Fruit fly (Drosophila melanogaster) whole organism, embryonic: ENCODE measurements around the gene pont.

Experiments
- Bteb2 ChIP-seq: fragments of 200-800 bp; sonication (Bioruptor generic); optimal IDR thresholded peaks from 2 replicates; lab custom pipeline; 2016; ENCODE audit warnings: missing biosample characterization, missing genetic modification characterization
- CG11093 ChIP-seq: fragments of 200-800 bp; sonication (Bioruptor generic); IDR thresholded peaks from 3 replicates; pipeline ENCODE4 v1.3.6; 2022; ENCODE audit warnings: missing biosample characterization, missing genetic modification characterization
- CG12391 ChIP-seq: fragments of 200-800 bp; sonication (Bioruptor generic); optimal IDR thresholded peaks from 3 replicates; lab custom pipeline; 2018; ENCODE audit warnings: missing biosample characterization, mild to moderate bottlenecking, missing genetic modification characterization, moderate library complexity
- CG13296 ChIP-seq: fragments of 200-800 bp; sonication (Bioruptor generic); optimal IDR thresholded peaks from 3 replicates; lab custom pipeline; 2018; ENCODE audit warnings: missing biosample characterization, mild to moderate bottlenecking, missing genetic modification characterization
- CG13775 ChIP-seq: fragments of 200-800 bp; sonication (Bioruptor generic); optimal IDR thresholded peaks from 3 replicates; lab custom pipeline; 2017; ENCODE audit warnings: missing biosample characterization, mild to moderate bottlenecking, missing genetic modification characterization
- CG13894 ChIP-seq: fragments of 200-800 bp; sonication (Bioruptor generic); optimal IDR thresholded peaks from 3 replicates; lab custom pipeline; 2018; ENCODE audit warnings: missing biosample characterization, mild to moderate bottlenecking, missing genetic modification characterization, moderate library complexity
- CG14441 ChIP-seq: fragments of 200-800 bp; sonication (Bioruptor generic); IDR thresholded peaks from 2 replicates; pipeline ENCODE4 v1.3.6; 2022; ENCODE audit warnings: missing biosample characterization, missing genetic modification characterization
- CG17361 ChIP-seq: fragments of 200-800 bp; sonication (Bioruptor generic); IDR thresholded peaks from 3 replicates; pipeline ENCODE4 v1.3.6; 2022; ENCODE audit warnings: missing biosample characterization, missing genetic modification characterization
- CG30020 ChIP-seq: fragments of 200-800 bp; optimal IDR thresholded peaks from 2 replicates; lab custom pipeline; 2019; ENCODE audit warnings: missing biosample characterization, mild to moderate bottlenecking, missing genetic modification characterization, moderate library complexity
- CG31224 ChIP-seq: fragments of 200-800 bp; sonication (Bioruptor generic); IDR thresholded peaks from 2 replicates; pipeline ENCODE4 v1.3.6; 2022; ENCODE audit warnings: missing biosample characterization, missing genetic modification characterization
- CG32532 ChIP-seq: fragments of 200-800 bp; sonication (Bioruptor generic); IDR thresholded peaks from 2 replicates; pipeline ENCODE4 v1.3.6; 2022; ENCODE audit warnings: missing biosample characterization, missing genetic modification characterization
- CG33557 ChIP-seq: fragments of 200-800 bp; sonication (Bioruptor generic); optimal IDR thresholded peaks from 2 replicates; lab custom pipeline; 2019; ENCODE audit warnings: missing biosample characterization, mild to moderate bottlenecking, missing genetic modification characterization, moderate library complexity
- CG4328 ChIP-seq: fragments of 200-800 bp; sonication (Bioruptor generic); optimal IDR thresholded peaks from 3 replicates; lab custom pipeline; 2017; ENCODE audit warnings: missing biosample characterization, missing genetic modification reagents, missing genetic modification characterization
- CG43689 ChIP-seq: fragments of 200-800 bp; sonication (Bioruptor generic); IDR thresholded peaks from 2 replicates; pipeline ENCODE4 v1.3.6; 2022; ENCODE audit warnings: missing biosample characterization, missing genetic modification characterization
- CG4424 ChIP-seq: fragments of 200-800 bp; sonication (Bioruptor generic); optimal IDR thresholded peaks from 3 replicates; lab custom pipeline; 2016; ENCODE audit warnings: missing biosample characterization, missing genetic modification characterization
- CG4707 ChIP-seq: fragments of 200-800 bp; sonication (Bioruptor generic); optimal IDR thresholded peaks from 2 replicates; lab custom pipeline; 2018; ENCODE audit warnings: missing biosample characterization, mild to moderate bottlenecking, missing genetic modification characterization, moderate library complexity
- CG5953 ChIP-seq: fragments of 200-800 bp; sonication (Bioruptor generic); IDR thresholded peaks from 2 replicates; pipeline ENCODE4 v1.3.6; 2022; ENCODE audit warnings: missing biosample characterization, missing genetic modification characterization
- CG6654 ChIP-seq: fragments of 200-800 bp; sonication (Bioruptor generic); optimal IDR thresholded peaks from 2 replicates; lab custom pipeline; 2017; ENCODE audit warnings: missing biosample characterization, mild to moderate bottlenecking, missing genetic modification characterization
- CG6854 ChIP-seq: fragments of 200-800 bp; sonication (Bioruptor generic); optimal IDR thresholded peaks from 3 replicates; lab custom pipeline; 2017; ENCODE audit warnings: missing biosample characterization, mild to moderate bottlenecking, missing genetic modification characterization
- CG7357 ChIP-seq: fragments of 200-800 bp; sonication (Bioruptor generic); IDR thresholded peaks from 3 replicates; pipeline ENCODE4 v1.3.6; 2022; ENCODE audit warnings: missing biosample characterization, missing genetic modification characterization
- CG7556 ChIP-seq: fragments of 200-800 bp; sonication (Bioruptor generic); optimal IDR thresholded peaks from 2 replicates; lab custom pipeline; 2017; ENCODE audit warnings: missing biosample characterization, mild to moderate bottlenecking, missing genetic modification characterization
- CG7786 ChIP-seq: fragments of 200-800 bp; sonication (Bioruptor generic); optimal IDR thresholded peaks from 2 replicates; lab custom pipeline; 2016; ENCODE audit warnings: missing biosample characterization, missing genetic modification characterization
- CG9797 ChIP-seq: fragments of 200-800 bp; sonication (Bioruptor generic); optimal IDR thresholded peaks from 3 replicates; lab custom pipeline; 2018; ENCODE audit warnings: missing biosample characterization, mild to moderate bottlenecking, missing genetic modification characterization
- Dbx ChIP-seq: fragments of 200-800 bp; sonication (Bioruptor generic); IDR thresholded peaks from 3 replicates; pipeline ENCODE4 v1.3.6; 2022; ENCODE audit warnings: missing biosample characterization, missing genetic modification characterization
- Dref ChIP-seq: fragments of 200-800 bp; sonication (Bioruptor generic); IDR thresholded peaks from 2 replicates; pipeline ENCODE4 v1.3.6; 2022; ENCODE audit warnings: missing biosample characterization, missing genetic modification characterization
- ERR ChIP-seq: fragments of 200-800 bp; sonication (Bioruptor generic); optimal IDR thresholded peaks from 2 replicates; lab custom pipeline; 2016; ENCODE audit warnings: missing biosample characterization, missing genetic modification characterization
- Elba2 ChIP-seq: fragments of 200-800 bp; sonication (Bioruptor generic); optimal IDR thresholded peaks from 3 replicates; lab custom pipeline; 2016; ENCODE audit warnings: missing biosample characterization, missing genetic modification characterization
- HLH4C ChIP-seq: fragments of 200-800 bp; sonication (Bioruptor generic); IDR thresholded peaks from 3 replicates; pipeline ENCODE4 v1.3.6; 2022; ENCODE audit warnings: missing biosample characterization, missing genetic modification characterization; ENCODE audit not compliant: partially characterized antibody
- Myb ChIP-seq: fragments of 200-800 bp; sonication (Bioruptor generic); optimal IDR thresholded peaks from 2 replicates; lab custom pipeline; 2016; ENCODE audit warnings: missing biosample characterization, missing genetic modification characterization
- Six4 ChIP-seq: fragments of 200-800 bp; sonication (Bioruptor generic); optimal IDR thresholded peaks from 2 replicates; lab custom pipeline; 2016; ENCODE audit warnings: missing biosample characterization, missing genetic modification characterization
- Trl ChIP-seq, 3 experiments: fragments of >200 bp in 2 of 3; fragments of 200-800 bp in 1 of 3; sonication (Bioruptor generic) in 1 of 3; optimal IDR thresholded peaks; 2 replicates in 1 of 3; 3 replicates in 2 of 3; lab custom pipeline; 2016 to 2017; ENCODE audit warnings: missing biosample characterization in 1 of 3, missing genetic modification characterization in 1 of 3
- abd-A ChIP-seq: fragments of 200-800 bp; sonication (Bioruptor generic); optimal IDR thresholded peaks from 3 replicates; lab custom pipeline; 2019; ENCODE audit warnings: missing biosample characterization, mild to moderate bottlenecking, missing genetic modification characterization, moderate library complexity
- az2 ChIP-seq: fragments of 200-800 bp; sonication (Bioruptor generic); optimal IDR thresholded peaks from 3 replicates; lab custom pipeline; 2016; ENCODE audit warnings: missing biosample characterization, missing genetic modification characterization
- cato ChIP-seq: fragments of 200-800 bp; sonication (Bioruptor generic); optimal IDR thresholded peaks from 2 replicates; lab custom pipeline; 2016; ENCODE audit warnings: missing biosample characterization, missing genetic modification characterization, borderline replicate concordance
- croc ChIP-seq: fragments of 200-800 bp; sonication (Bioruptor generic); conservative IDR thresholded peaks from 3 replicates; pipeline ENCODE4 v1.3.6; 2022; ENCODE audit warnings: missing biosample characterization, missing genetic modification characterization
- esg ChIP-seq: fragments of 200-800 bp; sonication (Bioruptor generic); conservative IDR thresholded peaks from 2 replicates; pipeline ENCODE4 v1.3.6; 2022; ENCODE audit warnings: missing biosample characterization, missing genetic modification characterization
- fd3F ChIP-seq: fragments of 200-800 bp; sonication (Bioruptor generic); optimal IDR thresholded peaks from 2 replicates; lab custom pipeline; 2018; ENCODE audit warnings: missing biosample characterization, mild to moderate bottlenecking, missing genetic modification characterization, moderate library complexity
- klu ChIP-seq: fragments of 200-800 bp; sonication (Bioruptor generic); IDR thresholded peaks from 2 replicates; pipeline ENCODE4 v1.3.6; 2022; ENCODE audit warnings: missing biosample characterization, missing genetic modification characterization
- lab ChIP-seq: fragments of 200-800 bp; sonication (Bioruptor generic); optimal IDR thresholded peaks from 3 replicates; lab custom pipeline; 2017; ENCODE audit warnings: missing biosample characterization, missing genetic modification characterization, mild to moderate bottlenecking, moderate library complexity, missing genetic modification reagents
- lmd ChIP-seq: fragments of 200-800 bp; sonication (Bioruptor generic); IDR thresholded peaks from 2 replicates; pipeline ENCODE4 v1.3.6; 2022; ENCODE audit warnings: missing biosample characterization, missing genetic modification characterization
- mam ChIP-seq: fragments of 200-800 bp; sonication (Bioruptor generic); optimal IDR thresholded peaks from 3 replicates; lab custom pipeline; 2016; ENCODE audit warnings: missing biosample characterization, missing genetic modification characterization
- org-1 ChIP-seq: fragments of 200-800 bp; sonication (Bioruptor generic); optimal IDR thresholded peaks from 2 replicates; lab custom pipeline; 2017; ENCODE audit warnings: missing biosample characterization, missing genetic modification characterization
- p53 ChIP-seq: fragments of 200-800 bp; sonication (Bioruptor generic); optimal IDR thresholded peaks from 2 replicates; lab custom pipeline; 2016; ENCODE audit warnings: missing biosample characterization, missing genetic modification characterization
- pros ChIP-seq: fragments of 200-800 bp; sonication (Bioruptor generic); optimal IDR thresholded peaks from 3 replicates; lab custom pipeline; 2019; ENCODE audit warnings: missing biosample characterization, mild to moderate bottlenecking, missing genetic modification characterization, moderate library complexity
- run ChIP-seq: fragments of 200-800 bp; sonication (Bioruptor generic); optimal IDR thresholded peaks from 3 replicates; lab custom pipeline; 2018; ENCODE audit warnings: missing biosample characterization, mild to moderate bottlenecking, missing genetic modification characterization
- slbo ChIP-seq: fragments of 200-800 bp; sonication (Bioruptor generic); IDR thresholded peaks from 2 replicates; pipeline ENCODE4 v1.3.6; 2022; ENCODE audit warnings: missing biosample characterization, missing genetic modification characterization
- sna ChIP-seq: fragments of 200-800 bp; sonication (Bioruptor generic); IDR thresholded peaks from 2 replicates; pipeline ENCODE4 v1.3.6; 2022; ENCODE audit warnings: missing biosample characterization, missing genetic modification characterization; ENCODE audit not compliant: partially characterized antibody
- sqz ChIP-seq: fragments of 200-800 bp; sonication (Bioruptor generic); optimal IDR thresholded peaks from 3 replicates; lab custom pipeline; 2018; ENCODE audit warnings: missing biosample characterization, mild to moderate bottlenecking, missing genetic modification characterization
- stwl ChIP-seq: fragments of 200-800 bp; sonication (Bioruptor generic); optimal IDR thresholded peaks from 3 replicates; lab custom pipeline; 2018; ENCODE audit warnings: missing biosample characterization, mild to moderate bottlenecking, missing genetic modification characterization, moderate library complexity
- tap ChIP-seq: fragments of 200-800 bp; optimal IDR thresholded peaks from 3 replicates; lab custom pipeline; 2019; ENCODE audit warnings: missing biosample characterization, mild to moderate bottlenecking, missing genetic modification characterization, moderate library complexity
- yki ChIP-seq: fragments of >200 bp; optimal IDR thresholded peaks from 3 replicates; lab custom pipeline; 2018

The pont gene

dm6 chr3R:10261800-10262199 is at the start of gene pont, which contains the start of gene Sirt6:
TSS of gene pont (plus strand) at chr3R:10262123.
TSS of gene Sirt6 (minus strand) at chr3R:10261849.
- TF ChIP-seq pros (no peak), lmd (GFP tag; lab: Robert Waterston, UW) (no peak), CG13775 (GFP tag; lab: Kevin White, UChicago) (peak; percentile 96), CG30020 (tag; lab: Kevin White, UChicago) (peak; percentile 87), CG43689 (GFP tag; lab: Robert Waterston, UW) (no peak), tap (tag; lab: Kevin White, UChicago) (peak; percentile 95), CG7556 (peak; percentile 95), CG7357 (GFP tag; lab: Robert Waterston, UW) (peak; percentile 91), Dbx (no peak), Bteb2 (GFP tag; lab: Kevin White, UChicago) (peak; percentile 42), Elba2 (GFP tag; lab: Kevin White, UChicago) (peak; percentile 54), Myb (GFP tag; lab: Kevin White, UChicago) (no peak), CG13894 (tag; lab: Kevin White, UChicago) (peak; percentile 93), CG5953 (GFP tag; lab: Robert Waterston, UW) (no peak), CG11093 (GFP tag; lab: Robert Waterston, UW) (peak; percentile 95), CG6654 (peak; percentile 72), lab (GFP tag; lab: Kevin White, UChicago) (peak; percentile 94), CG6854 (GFP tag; lab: Kevin White, UChicago) (peak; percentile 79), yki (lab: Kevin White, UChicago) (no peak), mam (GFP tag; lab: Kevin White, UChicago) (peak; percentile 71), CG9797 (GFP tag; lab: Kevin White, UChicago) (peak; percentile 78), fd3F (peak; percentile 97), Trl (optimal IDR thresholded peaks at IDR 0.05; lab: Kevin White, UChicago) (no peak), Trl (GFP tag; optimal IDR thresholded peaks at IDR 0.05; lab: Kevin White, UChicago) (peak; percentile 57), az2 (GFP tag; lab: Kevin White, UChicago) (peak; percentile 93), CG14441 (no peak), p53 (no peak), klu (no peak), stwl (tag; lab: Kevin White, UChicago) (peak; percentile 89), CG4707 (peak; percentile 46), Six4 (GFP tag; lab: Kevin White, UChicago) (peak; percentile 92), sqz (GFP tag; lab: Kevin White, UChicago) (peak; percentile 89), abd-A (tag; lab: Kevin White, UChicago) (peak; percentile 88), sna (GFP tag; lab: Robert Waterston, UW) (no peak), CG13296 (GFP tag; lab: Kevin White, UChicago) (peak; percentile 93), CG31224 (no peak), cato (peak; percentile 87), esg (GFP tag; lab: Robert Waterston, UW) (no peak), HLH4C (no peak), CG17361 (no peak), CG7786 (GFP tag; lab: Kevin White, UChicago) (peak; percentile 59), slbo (no peak), croc (GFP tag; lab: Robert Waterston, UW) (peak; percentile 96), Dref (GFP tag; lab: Robert Waterston, UW) (no peak), CG32532 (no peak), CG12391 (tag; lab: Kevin White, UChicago) (peak; percentile 99), run (tag; lab: Kevin White, UChicago) (peak; percentile 86), org-1 (GFP tag; lab: Kevin White, UChicago) (peak; percentile 88), CG33557 (GFP tag; lab: Kevin White, UChicago) (peak; percentile 93), CG4328 (GFP tag; lab: Kevin White, UChicago) (peak; percentile 33), ERR (GFP tag; lab: Kevin White, UChicago) (peak; percentile 5), CG4424 (peak; percentile 93)
